Worm (Caenorhabditis elegans): Measurements from ENCODE around the gene Y94H6A.3.
"Not testable (repeated sequence)": the region's sequence is repeated elsewhere in the genome, so short reads cannot be mapped to it uniquely, and the experiment has no call there.

DNA sequence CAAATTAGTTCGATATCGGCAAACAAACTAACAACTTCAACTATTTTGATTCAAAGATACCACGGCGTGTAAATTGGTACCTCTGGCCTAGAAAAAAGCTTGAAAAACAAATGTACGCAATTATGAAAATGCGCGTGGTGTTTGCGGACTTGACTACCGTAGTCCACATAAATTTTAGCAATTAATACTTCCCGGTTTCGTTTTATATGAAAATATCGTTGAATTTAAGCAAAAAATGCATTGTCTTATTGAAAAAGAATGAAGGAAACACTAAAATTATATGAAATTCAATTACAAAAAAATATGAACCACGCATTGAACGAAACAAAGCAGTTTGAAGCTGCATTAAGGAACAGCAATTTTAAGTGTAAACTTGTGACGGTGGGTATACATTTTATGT is 1.4 kb upstream of the Y94H6A.3 start, which contains the start of gene gpx-4:
- not testable (repeated sequence) for TF ChIP-seq ceh-13 (GFP tag; optimal IDR thresholded peaks at IDR 0.05); B0310.2 (tag; optimal IDR thresholded peaks at IDR 0.05); tbx-11 (GFP tag; IDR thresholded peaks at IDR 0.05); hmbx-1 (tag; optimal IDR thresholded peaks at IDR 0.05)
